Fruit fly (Drosophila melanogaster): Measurements from ENCODE around the gene Nup154.

Gene Nup154

dm6 chr2L:10987370-10987853, 17.2 kb upstream of the Nup154 start, which contains the start of the genes piwi and CG12253 (continued):
- TF ChIP-seq CG18619 (GFP tag; optimal IDR thresholded peaks at IDR 0.05) (no peak), CG15269 (tag; optimal IDR thresholded peaks at IDR 0.05) (no peak), CG30403 (GFP tag; optimal IDR thresholded peaks at IDR 0.05) (peak; percentile 93), Bgb (GFP tag; IDR thresholded peaks at IDR 0.05; ENCODE audit: partially characterized antibody) (no peak), PHDP (tag; optimal IDR thresholded peaks at IDR 0.05) (peak; percentile 87), Hmx (GFP tag; optimal IDR thresholded peaks at IDR 0.05) (no peak), Rfx (GFP tag; IDR thresholded peaks at IDR 0.05) (peak; percentile 83), Side (GFP tag; optimal IDR thresholded peaks at IDR 0.05) (no peak), amos (GFP tag; IDR thresholded peaks at IDR 0.05; ENCODE audit: partially characterized antibody) (no peak), CG11398 (GFP tag; optimal IDR thresholded peaks at IDR 0.05) (no peak), Jarid2 (GFP tag; optimal IDR thresholded peaks at IDR 0.05) (no peak), HmgD (GFP tag; optimal IDR thresholded peaks at IDR 0.05) (no peak), CG4328 (GFP tag; optimal IDR thresholded peaks at IDR 0.05) (no peak), CG3407 (GFP tag; optimal IDR thresholded peaks at IDR 0.05) (no peak), CG16863 (GFP tag; optimal IDR thresholded peaks at IDR 0.05) (peak; percentile 23), pum (GFP tag; optimal IDR thresholded peaks at IDR 0.05) (peak; percentile 28), CG6854 (GFP tag; optimal IDR thresholded peaks at IDR 0.05) (no peak), ro (GFP tag; IDR thresholded peaks at IDR 0.05) (peak; percentile 64; the same call in 1 of the 2 replicates), Aef1 (GFP tag; IDR thresholded peaks at IDR 0.05) (no peak), jing (GFP tag; optimal IDR thresholded peaks at IDR 0.05) (no peak), Hand (GFP tag; optimal IDR thresholded peaks at IDR 0.05) (peak; percentile 25), CG13775 (GFP tag; optimal IDR thresholded peaks at IDR 0.05) (peak; percentile 86), CG18262 (tag; optimal IDR thresholded peaks at IDR 0.05) (peak; percentile 57), gcm (GFP tag; optimal IDR thresholded peaks at IDR 0.05) (no peak), ap (GFP tag; IDR thresholded peaks at IDR 0.05) (peak; percentile 58), CG6254 (GFP tag; optimal IDR thresholded peaks at IDR 0.05) (no peak), CG2199 (GFP tag; IDR thresholded peaks at IDR 0.05) (no peak), ranshi (GFP tag; IDR thresholded peaks at IDR 0.05) (peak; percentile 77; the same call in 1 of the 2 replicates), yki (optimal IDR thresholded peaks at IDR 0.05) (no peak), CG4854 (GFP tag; optimal IDR thresholded peaks at IDR 0.05) (no peak), onecut (GFP tag; IDR thresholded peaks at IDR 0.05) (no peak), Hr78 (GFP tag; optimal IDR thresholded peaks at IDR 0.05) (no peak), hth (optimal IDR thresholded peaks at IDR 0.05) (no peak), aop (GFP tag; IDR thresholded peaks at IDR 0.05) (no peak), Dll (GFP tag; IDR thresholded peaks at IDR 0.05; ENCODE audit: partially characterized antibody) (no peak), CG2889 (GFP tag; IDR thresholded peaks at IDR 0.05) (peak; percentile 69; the same call in 2 of the 3 replicates), HLHmδ (GFP tag; optimal IDR thresholded peaks at IDR 0.05) (no peak), sob (GFP tag; IDR thresholded peaks at IDR 0.05) (peak; percentile 85; the same call in 1 of the 2 replicates), zen (tag; optimal IDR thresholded peaks at IDR 0.05) (peak; percentile 33), Hey (tag; optimal IDR thresholded peaks at IDR 0.05) (no peak), phol (tag; optimal IDR thresholded peaks at IDR 0.05) (peak; percentile 80), CG17912 (GFP tag; optimal IDR thresholded peaks at IDR 0.05) (no peak), Gsc (GFP tag; IDR thresholded peaks at IDR 0.05) (no peak), knrl (GFP tag; IDR thresholded peaks at IDR 0.05; ENCODE audit: partially characterized antibody) (no peak), CG6683 (GFP tag; optimal IDR thresholded peaks at IDR 0.05) (no peak), Dbx (GFP tag; IDR thresholded peaks at IDR 0.05) (peak; percentile 69; the same call in 2 of the 3 replicates), CG4360 (GFP tag; IDR thresholded peaks at IDR 0.05) (no peak), gcm2 (GFP tag; optimal IDR thresholded peaks at IDR 0.05) (no peak), D (optimal IDR thresholded peaks at IDR 0.05) (no peak), D (GFP tag; optimal IDR thresholded peaks at IDR 0.05) (peak; percentile 28), gfzf (GFP tag; optimal IDR thresholded peaks at IDR 0.05) (peak; percentile 69)
